Worm (Caenorhabditis elegans): Measurements from ENCODE around the gene phf-34.

Gene phf-34

ce11 chrX:9850258-9850657, 49.0 kb downstream of the phf-34 start, which contains the start of gene lec-8:
lec-8 (plus strand) TSS chrX:9850571.
- TF ChIP-seq unc-62 (GFP tag; optimal IDR thresholded peaks at IDR 0.05) = no peak

- TF ChIP-seq unc-62 (GFP tag; optimal IDR thresholded peaks at IDR 0.05) = no peak
Observed at ce11 chrX:9848214-9848789, 51.0 kb downstream of the phf-34 start.

All from whole organism, dauer.